Worm (Caenorhabditis elegans) whole organism, L4/young adult: ENCODE measurements around the gene bath-26.

Source experiments
- W03F9.2 ChIP-seq: fragments of 150-350 bp; optimal IDR thresholded peaks from 2 replicates; lab custom pipeline; 2014; ENCODE audit warnings: missing biosample characterization, missing genetic modification characterization
- dao-5 ChIP-seq: sonication (generic microtip); optimal IDR thresholded peaks from 2 replicates; lab custom pipeline; 2016; ENCODE audit warnings: missing genotype, missing genetic modification characterization, moderate library complexity, missing compliant biosample characterization
- him-1 ChIP-seq: sonication (generic microtip); optimal IDR thresholded peaks from 2 replicates; lab custom pipeline; 2016; ENCODE audit warnings: missing genotype, missing genetic modification reagents, missing genetic modification characterization, missing compliant biosample characterization

DNA sequence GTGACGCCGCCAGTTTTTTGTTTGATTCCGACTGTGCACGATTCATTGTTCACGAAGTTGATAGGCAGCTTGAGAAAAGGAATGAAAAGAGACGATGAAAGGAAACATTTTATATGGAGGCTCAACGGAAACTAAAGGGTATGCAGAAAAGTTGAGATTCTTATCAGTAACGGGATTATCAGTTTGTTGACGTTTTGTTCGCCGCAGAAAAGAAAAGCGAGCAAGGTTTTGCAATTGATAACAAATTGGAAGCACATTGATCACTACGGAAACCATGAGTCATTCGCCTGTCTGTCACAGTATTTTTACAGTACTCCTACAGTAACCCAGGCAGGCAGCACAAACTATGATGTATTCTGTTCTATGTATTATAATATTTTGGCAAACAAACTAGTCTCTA is 35.4 kb upstream of the bath-26 start:
- TF ChIP-seq him-1 (tag; lab: Kevin White, UChicago), result no peak
- no peak for TF ChIP-seq dao-5 (tag; lab: Kevin White, UChicago)
- no peak for TF ChIP-seq W03F9.2 (tag; lab: Kevin White, UChicago)
